Worm (Caenorhabditis elegans) whole organism, L1 larva: ENCODE data around the gene Y61B8B.3.

ENCODE experiments used
- elt-3 ChIP-seq, 6 experiments: fragments of 150-350 bp in 1 of 6; sonication (generic microtip); optimal IDR thresholded peaks; 2 replicates each; lab custom pipeline; 2017 to 2018; ENCODE audit warnings: missing biosample characterization in 6 of 6, missing genetic modification characterization in 6 of 6, inconsistent platforms in 1 of 6
- lin-39 ChIP-seq: fragments of 150-350 bp; optimal IDR thresholded peaks from 2 replicates; lab custom pipeline; 2014; ENCODE audit warnings: missing biosample characterization, missing genetic modification reagents, missing genetic modification characterization
- mep-1 ChIP-seq: fragments of 150-350 bp; optimal IDR thresholded peaks from 2 replicates; lab custom pipeline; 2014; ENCODE audit warnings: missing biosample characterization, missing genetic modification characterization
- nhr-237 ChIP-seq: fragments of 150-350 bp; optimal IDR thresholded peaks from 2 replicates; lab custom pipeline; 2014; ENCODE audit warnings: missing biosample characterization, missing genetic modification characterization
- nhr-28 ChIP-seq: fragments of 150-350 bp; optimal IDR thresholded peaks from 2 replicates; lab custom pipeline; 2014; ENCODE audit warnings: missing biosample characterization, missing genetic modification characterization
- skn-1 ChIP-seq: fragments of 150-350 bp; optimal IDR thresholded peaks from 2 replicates; lab custom pipeline; 2014; ENCODE audit warnings: missing biosample characterization, missing genetic modification characterization
- unc-30 ChIP-seq: sonication (generic microtip); optimal IDR thresholded peaks from 2 replicates; lab custom pipeline; 2017; ENCODE audit warnings: missing biosample characterization, missing genetic modification characterization
- zag-1 ChIP-seq: fragments of 150-350 bp; optimal IDR thresholded peaks from 2 replicates; lab custom pipeline; 2014; ENCODE audit warnings: missing biosample characterization, missing genetic modification characterization
- ztf-4 ChIP-seq: fragments of 150-350 bp; optimal IDR thresholded peaks from 2 replicates; lab custom pipeline; 2014; ENCODE audit warnings: missing biosample characterization, missing genetic modification characterization

- no peak for TF ChIP-seq elt-3 (tag; optimal IDR thresholded peaks at IDR 0.05; lab: Kevin White, UChicago)
- no peak for TF ChIP-seq nhr-237 (tag; lab: Kevin White, UChicago)
- no peak for TF ChIP-seq nhr-28 (tag; lab: Kevin White, UChicago)
- no peak for TF ChIP-seq lin-39 (tag; lab: Kevin White, UChicago)
- no peak for TF ChIP-seq mep-1
- no peak for TF ChIP-seq ztf-4 (tag; lab: Kevin White, UChicago)
- TF ChIP-seq skn-1 = no peak
- TF ChIP-seq zag-1 (tag; lab: Kevin White, UChicago) = no peak
- TF ChIP-seq unc-30 (tag; lab: Kevin White, UChicago) = no peak
These were observed 19.5 kb downstream of the Y61B8B.3 start for ce11 chrV:17292740-17293139.
